Fruit fly (Drosophila melanogaster): ENCODE measurements around the gene spz5.

- TF ChIP-seq CG6276 (GFP tag; optimal IDR thresholded peaks at IDR 0.05) (peak; percentile 62), salr (GFP tag; optimal IDR thresholded peaks at IDR 0.05) (peak; percentile 44 to 61), CG8319 (GFP tag; optimal IDR thresholded peaks at IDR 0.05) (peak; percentile 54), Smox (GFP tag; optimal IDR thresholded peaks at IDR 0.05) (peak; percentile 87)
Observed at dm6 chr3L:2868695-2869444, 23.1 kb downstream of the spz5 start.
